Worm (Caenorhabditis elegans) whole organism, young adult: Measurements from ENCODE around the gene ZK795.2.

Source experiments
- B0261.1 ChIP-seq: sonication (generic microtip); optimal IDR thresholded peaks from 2 replicates; lab custom pipeline; 2016; ENCODE audit warnings: mild to moderate bottlenecking, missing genetic modification characterization, moderate library complexity, missing compliant biosample characterization
- B0336.3 ChIP-seq: fragments of 200-800 bp; sonication (Bioruptor generic); IDR thresholded peaks from 2 replicates; pipeline ENCODE4 v1.3.6; 2022; ENCODE audit warnings: missing genetic modification characterization, missing compliant biosample characterization
- C17E4.6 ChIP-seq: fragments of 200-800 bp; sonication (Bioruptor generic); IDR thresholded peaks from 2 replicates; pipeline ENCODE4 v1.3.6; 2022; ENCODE audit warnings: missing genetic modification reagents, missing genetic modification characterization, missing compliant biosample characterization
- F37B4.10 ChIP-seq: fragments of 200-800 bp; sonication (Bioruptor generic); IDR thresholded peaks from 2 replicates; pipeline ENCODE4 v1.3.6; 2022; ENCODE audit warnings: missing genetic modification characterization, missing compliant biosample characterization
- F57A8.1 ChIP-seq: fragments of 200-800 bp; sonication (Bioruptor generic); optimal IDR thresholded peaks from 2 replicates; lab custom pipeline; 2018; ENCODE audit warnings: mild to moderate bottlenecking, missing genetic modification characterization, moderate library complexity, missing compliant biosample characterization
- F57C9.4 ChIP-seq: sonication (generic microtip); optimal IDR thresholded peaks from 2 replicates; lab custom pipeline; 2017; ENCODE audit warnings: mild to moderate bottlenecking, missing genetic modification characterization, missing compliant biosample characterization
- T26A5.8 ChIP-seq: sonication (generic microtip); optimal IDR thresholded peaks from 2 replicates; lab custom pipeline; 2016; ENCODE audit warnings: missing genetic modification characterization, missing compliant biosample characterization
- Y53F4B.3 ChIP-seq: fragments of 200-800 bp; sonication (Bioruptor generic); IDR thresholded peaks from 2 replicates; pipeline ENCODE4 v1.3.6; 2022; ENCODE audit warnings: missing genetic modification reagents, missing genetic modification characterization, missing compliant biosample characterization
- ZK185.1 ChIP-seq: sonication (generic microtip); optimal IDR thresholded peaks from 2 replicates; lab custom pipeline; 2016; ENCODE audit warnings: mild to moderate bottlenecking, missing genetic modification characterization, missing compliant biosample characterization; ENCODE audit not compliant: poor library complexity, severe bottlenecking
- ama-1 ChIP-seq, 3 experiments: fragments of 150-350 bp in 1 of 3; sonication (generic microtip) in 2 of 3; optimal IDR thresholded peaks; 2 replicates each; lab custom pipeline; 2014 to 2018; ENCODE audit warnings: missing biosample characterization in 2 of 3, missing genetic modification characterization in 2 of 3, missing genetic modification reagents in 2 of 3
- aptf-3 ChIP-seq: fragments of 200-800 bp; sonication (Bioruptor generic); IDR thresholded peaks from 2 replicates; pipeline ENCODE4 v1.3.6; 2022; ENCODE audit warnings: missing genetic modification characterization, missing compliant biosample characterization
- athp-1 ChIP-seq: sonication (generic microtip); optimal IDR thresholded peaks from 2 replicates; lab custom pipeline; 2017; ENCODE audit warnings: mild to moderate bottlenecking, missing genetic modification characterization, missing compliant biosample characterization
- ceh-40 ChIP-seq: fragments of 200-800 bp; sonication (Bioruptor generic); IDR thresholded peaks from 2 replicates; pipeline ENCODE4 v1.3.6; 2022; ENCODE audit warnings: missing genetic modification characterization, missing compliant biosample characterization
- ceh-79 ChIP-seq: sonication (generic microtip); optimal IDR thresholded peaks from 2 replicates; lab custom pipeline; 2017; ENCODE audit warnings: mild to moderate bottlenecking, missing genetic modification characterization, missing compliant biosample characterization
- ceh-91 ChIP-seq: fragments of 200-800 bp; sonication (Bioruptor generic); IDR thresholded peaks from 2 replicates; pipeline ENCODE4 v1.3.6; 2022; ENCODE audit warnings: missing genetic modification reagents, missing genetic modification characterization, missing compliant biosample characterization
- dox-1 ChIP-seq: fragments of 200-800 bp; sonication (Bioruptor generic); IDR thresholded peaks from 2 replicates; pipeline ENCODE4 v1.3.6; 2022; ENCODE audit warnings: missing genetic modification reagents, missing genetic modification characterization, missing compliant biosample characterization
- egl-44 ChIP-seq: fragments of 200-800 bp; sonication (Bioruptor generic); IDR thresholded peaks from 2 replicates; pipeline ENCODE4 v1.3.6; 2022; ENCODE audit warnings: missing genetic modification reagents, missing genetic modification characterization, missing compliant biosample characterization
- ekl-4 ChIP-seq: fragments of 200-800 bp; sonication (Bioruptor generic); IDR thresholded peaks from 2 replicates; pipeline ENCODE4 v1.3.6; 2022; ENCODE audit warnings: missing genetic modification reagents, missing genetic modification characterization, missing compliant biosample characterization
- ets-4 ChIP-seq: fragments of 200-800 bp; sonication (Bioruptor generic); optimal IDR thresholded peaks from 2 replicates; lab custom pipeline; 2018; ENCODE audit warnings: mild to moderate bottlenecking, missing genetic modification characterization, missing compliant biosample characterization
- him-1 ChIP-seq: sonication (generic microtip); optimal IDR thresholded peaks from 2 replicates; lab custom pipeline; 2016; ENCODE audit warnings: missing genotype, missing genetic modification reagents, missing genetic modification characterization, missing compliant biosample characterization
- hlh-26 ChIP-seq: fragments of 200-800 bp; sonication (Bioruptor generic); conservative IDR thresholded peaks from 2 replicates; pipeline ENCODE4 v1.3.6; 2022; ENCODE audit warnings: missing genetic modification reagents, missing genetic modification characterization, missing compliant biosample characterization
- hmg-1.2 ChIP-seq: fragments of 200-800 bp; sonication (Bioruptor generic); IDR thresholded peaks from 2 replicates; pipeline ENCODE4 v1.3.6; 2022; ENCODE audit warnings: missing genetic modification reagents, missing genetic modification characterization, missing compliant biosample characterization
- hrde-1 ChIP-seq: sonication (generic microtip); optimal IDR thresholded peaks from 2 replicates; lab custom pipeline; 2016; ENCODE audit warnings: missing genetic modification characterization, mild to moderate bottlenecking, missing compliant biosample characterization, moderate library complexity, missing genotype, missing genetic modification reagents, borderline replicate concordance
- lag-1 ChIP-seq: fragments of 200-800 bp; sonication (Bioruptor generic); IDR thresholded peaks from 2 replicates; pipeline ENCODE4 v1.3.6; 2022; ENCODE audit warnings: missing genetic modification reagents, missing genetic modification characterization, missing compliant biosample characterization
- let-526 ChIP-seq: fragments of 200-800 bp; sonication (Bioruptor generic); IDR thresholded peaks from 2 replicates; pipeline ENCODE4 v1.3.6; 2022; ENCODE audit warnings: missing genetic modification reagents, missing genetic modification characterization, missing compliant biosample characterization
- lin-26 ChIP-seq: fragments of 200-800 bp; sonication (Bioruptor generic); IDR thresholded peaks from 2 replicates; pipeline ENCODE4 v1.3.6; 2022; ENCODE audit warnings: missing genetic modification reagents, missing genetic modification characterization, missing compliant biosample characterization
- lin-35 ChIP-seq, 3 experiments: fragments of 150-350 bp in 2 of 3; sonication (generic microtip) in 1 of 3; optimal IDR thresholded peaks; 2 replicates each; lab custom pipeline; 2014 to 2018; ENCODE audit warnings: missing biosample characterization in 3 of 3, missing genetic modification characterization in 3 of 3, missing genetic modification reagents in 3 of 3
- lin-40 ChIP-seq: sonication (generic microtip); optimal IDR thresholded peaks from 2 replicates; lab custom pipeline; 2016; ENCODE audit warnings: missing genetic modification characterization, mild to moderate bottlenecking, missing compliant biosample characterization, missing genotype, missing genetic modification reagents
- lir-1 ChIP-seq: fragments of 200-800 bp; sonication (Bioruptor generic); conservative IDR thresholded peaks from 2 replicates; pipeline ENCODE4 v1.3.6; 2022; ENCODE audit warnings: missing genetic modification reagents, missing genetic modification characterization, missing compliant biosample characterization
- madf-6 ChIP-seq: fragments of 200-800 bp; sonication (Bioruptor generic); IDR thresholded peaks from 2 replicates; pipeline ENCODE4 v1.3.6; 2022; ENCODE audit warnings: missing genetic modification reagents, missing genetic modification characterization, missing compliant biosample characterization
- mel-28 ChIP-seq: sonication (generic microtip); optimal IDR thresholded peaks from 2 replicates; lab custom pipeline; 2016; ENCODE audit warnings: borderline replicate concordance, mild to moderate bottlenecking, missing genetic modification characterization, missing compliant biosample characterization
- mxl-1 ChIP-seq: sonication (generic microtip); optimal IDR thresholded peaks from 2 replicates; lab custom pipeline; 2016; ENCODE audit warnings: missing genetic modification characterization, missing compliant biosample characterization
- nhr-120 ChIP-seq: fragments of 200-800 bp; sonication (Bioruptor generic); IDR thresholded peaks from 2 replicates; pipeline ENCODE4 v1.3.6; 2022; ENCODE audit warnings: missing genetic modification characterization, missing compliant biosample characterization
- nhr-179 ChIP-seq: sonication (generic microtip); optimal IDR thresholded peaks from 2 replicates; lab custom pipeline; 2016; ENCODE audit warnings: mild to moderate bottlenecking, missing genetic modification characterization, missing compliant biosample characterization
- pbrm-1 ChIP-seq: fragments of 200-800 bp; sonication (Bioruptor generic); IDR thresholded peaks from 2 replicates; pipeline ENCODE4 v1.3.6; 2022; ENCODE audit warnings: missing genetic modification reagents, missing genetic modification characterization, missing compliant biosample characterization
- pha-4 ChIP-seq: fragments of 150-350 bp; sonication (generic microtip); optimal IDR thresholded peaks from 2 replicates; lab custom pipeline; 2014; ENCODE audit warnings: missing biosample characterization, missing genetic modification reagents, missing genetic modification characterization
- rcor-1 ChIP-seq: fragments of 200-800 bp; sonication (Bioruptor generic); IDR thresholded peaks from 2 replicates; pipeline ENCODE4 v1.3.6; 2022; ENCODE audit warnings: missing genetic modification reagents, missing genetic modification characterization, missing compliant biosample characterization
- snpc-4 ChIP-seq, 5 experiments: fragments of 150-350 bp in 1 of 5; sonication (generic microtip) in 4 of 5; optimal IDR thresholded peaks; 2 replicates each; lab custom pipeline; 2014 to 2018; ENCODE audit warnings: missing genetic modification characterization in 5 of 5, missing biosample characterization in 3 of 5, antibody characterized with exemption in 2 of 5, mild to moderate bottlenecking in 2 of 5, missing compliant biosample characterization in 2 of 5, missing genotype in 2 of 5, moderate library complexity in 2 of 5, missing genetic modification reagents in 1 of 5
- somi-1 ChIP-seq: fragments of 200-800 bp; sonication (Bioruptor generic); optimal IDR thresholded peaks from 2 replicates; lab custom pipeline; 2018; ENCODE audit warnings: mild to moderate bottlenecking, missing genetic modification characterization, missing compliant biosample characterization
- tlf-1 ChIP-seq: fragments of 200-800 bp; sonication (Bioruptor generic); optimal IDR thresholded peaks from 2 replicates; lab custom pipeline; 2018; ENCODE audit warnings: mild to moderate bottlenecking, missing genetic modification characterization, missing compliant biosample characterization
- xnd-1 ChIP-seq: sonication (generic microtip); optimal IDR thresholded peaks from 2 replicates; lab custom pipeline; 2016; ENCODE audit warnings: missing genotype, missing genetic modification reagents, missing genetic modification characterization, missing compliant biosample characterization

Gene ZK795.2

DNA sequence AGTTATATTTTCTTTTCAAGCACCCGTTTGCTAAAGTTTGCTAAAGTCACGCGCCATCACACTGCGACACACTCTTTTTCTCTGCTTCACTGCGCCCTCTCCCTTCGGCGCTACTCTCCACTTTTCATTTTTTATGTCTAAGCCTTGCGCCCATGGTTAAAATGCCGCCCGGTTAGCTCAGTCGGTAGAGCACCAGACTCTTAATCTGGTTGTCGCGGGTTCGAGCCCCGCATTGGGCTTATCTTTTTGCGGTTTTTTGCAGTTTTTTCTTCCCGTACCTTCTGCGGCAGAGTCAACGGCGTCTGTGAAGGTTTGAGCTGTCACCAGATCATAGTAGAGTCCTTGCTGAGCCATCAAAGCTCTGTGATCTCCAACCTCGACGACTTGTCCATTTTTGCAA is 35.8 kb upstream of the ZK795.2 start (continued):
- TF ChIP-seq snpc-4 (GFP tag; optimal IDR thresholded peaks at IDR 0.05; lab: Kevin White, UChicago) (peak; percentile 78), snpc-4 (tag; optimal IDR thresholded peaks at IDR 0.05; lab: Kevin White, UChicago) (peak in 3 of 4 experiments; percentile 53 to 84 (median 84)), ets-4 (GFP tag; lab: Kevin White, UChicago) (no peak), T26A5.8 (tag; lab: Kevin White, UChicago) (no peak), B0336.3 (GFP tag; lab: Robert Waterston, UW) (peak; percentile 71), lin-35 (GFP tag; optimal IDR thresholded peaks at IDR 0.05; lab: Kevin White, UChicago) (peak in 1 of 3 experiments; percentile 59), B0261.1 (peak; percentile 86), xnd-1 (tag; lab: Kevin White, UChicago) (no peak), F57A8.1 (GFP tag; lab: Kevin White, UChicago) (no peak), hlh-26 (GFP tag; lab: Robert Waterston, UW) (no peak), hrde-1 (tag; lab: Kevin White, UChicago) (no peak), ceh-40 (GFP tag; lab: Robert Waterston, UW) (0 out of 2 replicates have a peak, but pooled peaks have one; percentile 37), egl-44 (peak; percentile 70; the same call in 1 of the 2 replicates), somi-1 (GFP tag; lab: Kevin White, UChicago) (peak; percentile 72), lag-1 (no peak), lin-40 (tag; lab: Kevin White, UChicago) (peak; percentile 69), athp-1 (tag; lab: Kevin White, UChicago) (peak; percentile 59), pha-4 (tag; lab: Kevin White, UChicago) (no peak), Y53F4B.3 (GFP tag; lab: Robert Waterston, UW) (peak; percentile 81), tlf-1 (GFP tag; lab: Kevin White, UChicago) (no peak), mxl-1 (tag; lab: Kevin White, UChicago) (peak; percentile 44), ZK185.1 (peak; percentile 59), pbrm-1 (GFP tag; lab: Robert Waterston, UW) (0 out of 2 replicates have a peak, but pooled peaks have one; percentile 51), F57C9.4 (tag; lab: Kevin White, UChicago) (no peak), dox-1 (peak; percentile 86), him-1 (peak; percentile 81), hmg-1.2 (GFP tag; lab: Robert Waterston, UW) (peak; percentile 89), nhr-179 (tag; lab: Kevin White, UChicago) (no peak), lir-1 (GFP tag; lab: Robert Waterston, UW) (no peak), lin-26 (GFP tag; lab: Robert Waterston, UW) (peak; percentile 89), ama-1 (optimal IDR thresholded peaks at IDR 0.05; lab: Kevin White, UChicago) (no peak), ama-1 (GFP tag; optimal IDR thresholded peaks at IDR 0.05; lab: Kevin White, UChicago) (peak; percentile 68 to 88), rcor-1 (GFP tag; lab: Robert Waterston, UW) (0 out of 2 replicates have a peak, but pooled peaks have one; percentile 20), aptf-3 (GFP tag; lab: Robert Waterston, UW) (no peak), C17E4.6 (GFP tag; lab: Robert Waterston, UW) (no peak), ceh-91 (peak; percentile 56), mel-28 (tag; lab: Kevin White, UChicago) (peak; percentile 11), nhr-120 (GFP tag; lab: Robert Waterston, UW) (no peak), F37B4.10 (GFP tag; lab: Robert Waterston, UW) (no peak), ceh-79 (tag; lab: Kevin White, UChicago) (no peak), madf-6 (GFP tag; lab: Robert Waterston, UW) (peak; percentile 47; the same call in 1 of the 2 replicates), ekl-4 (GFP tag; lab: Robert Waterston, UW) (peak; percentile 68), let-526 (GFP tag; lab: Robert Waterston, UW) (0 out of 2 replicates have a peak, but pooled peaks have one; percentile 44)
